Worm (Caenorhabditis elegans): ENCODE data around the gene srg-15.

Gene srg-15

ce11 chrII:8703729-8704128 is 6.5 kb downstream of the srg-15 start, which contains the start of gene ceh-7:
Gene ceh-7 (minus strand): TSS chrII:8703829.
- TF ChIP-seq nhr-102 (tag; optimal IDR thresholded peaks at IDR 0.05) (no peak), R02D3.7 (tag; optimal IDR thresholded peaks at IDR 0.05) (no peak), hif-1 (tag; optimal IDR thresholded peaks at IDR 0.05) (no peak), spr-1 (tag; optimal IDR thresholded peaks at IDR 0.05) (no peak), Y48G9A.11 (GFP tag; IDR thresholded peaks at IDR 0.05) (no peak), unc-39 (tag; optimal IDR thresholded peaks at IDR 0.05) (no peak), jun-1 (tag; optimal IDR thresholded peaks at IDR 0.05) (no peak)

- no peak for TF ChIP-seq daf-8 (GFP tag; IDR thresholded peaks at IDR 0.05)
Measured at ce11 chrII:8701619-8702350, 8.4 kb downstream of the srg-15 start, which contains the start of gene sphk-1. Gene sphk-1 (minus strand): TSS chrII:8701669.

- TF ChIP-seq gei-8 (GFP tag; optimal IDR thresholded peaks at IDR 0.05) (no peak), lin-15B (tag; optimal IDR thresholded peaks at IDR 0.05) (no peak), nhr-11 (tag; optimal IDR thresholded peaks at IDR 0.05) (no peak), dpl-1 (GFP tag; optimal IDR thresholded peaks at IDR 0.05) (no peak), F37D6.2 (tag; optimal IDR thresholded peaks at IDR 0.05) (no peak), dve-1 (tag; optimal IDR thresholded peaks at IDR 0.05; ENCODE audit: insufficient read depth) (no peak), egl-43 (GFP tag; IDR thresholded peaks at IDR 0.05) (no peak), php-3 (GFP tag; IDR thresholded peaks at IDR 0.05) (no peak), lsy-2 (tag; optimal IDR thresholded peaks at IDR 0.05) (peak in 1 of 2 experiments; percentile 84), snpc-4 (tag; optimal IDR thresholded peaks at IDR 0.05) (no peak), skn-1 (tag; optimal IDR thresholded peaks at IDR 0.05) (no peak), hmg-1.1 (GFP tag; IDR thresholded peaks at IDR 0.05) (no peak), aly-2 (tag; optimal IDR thresholded peaks at IDR 0.05) (no peak), unc-62 (GFP tag; optimal IDR thresholded peaks at IDR 0.05 in 1 of 2) (peak in 1 of 2 experiments; percentile 49), unc-62 (tag; optimal IDR thresholded peaks at IDR 0.05) (no peak), duxl-1 (tag; optimal IDR thresholded peaks at IDR 0.05; ENCODE audit: poor library complexity) (no peak)
Measured at ce11 chrII:8701059-8701458, 9.2 kb downstream of the srg-15 start.

- peak; percentile 45 for TF ChIP-seq ama-1 (optimal IDR thresholded peaks at IDR 0.05)
- TF ChIP-seq unc-62 (GFP tag; optimal IDR thresholded peaks at IDR 0.05 in 1 of 2), result peak in 1 of 2 experiments; percentile 31
- TF ChIP-seq unc-62 (tag; optimal IDR thresholded peaks at IDR 0.05), result no peak
- no peak for TF ChIP-seq duxl-1 (tag; optimal IDR thresholded peaks at IDR 0.05; ENCODE audit: poor library complexity)
Measured at ce11 chrII:8698828-8699227, 11.4 kb downstream of the srg-15 start, which contains the start of gene chdh-1. Gene chdh-1 (minus strand): TSS chrII:8698928.

ce11 chrII:8695783-8696182 is 14.4 kb downstream of the srg-15 start, which contains the start of gene C34C6.10:
Gene C34C6.10 (minus strand): TSS chrII:8695883.
- TF ChIP-seq R02D3.7 (tag; optimal IDR thresholded peaks at IDR 0.05) (no peak), jun-1 (tag; optimal IDR thresholded peaks at IDR 0.05) (no peak), lim-7 (GFP tag; IDR thresholded peaks at IDR 0.05) (no peak), duxl-1 (tag; optimal IDR thresholded peaks at IDR 0.05; ENCODE audit: poor library complexity) (no peak), nhr-11 (tag; optimal IDR thresholded peaks at IDR 0.05) (no peak)

ce11 chrII:8691344-8691960 is 18.8 kb downstream of the srg-15 start, which contains the start of gene C34C6.3:
Gene C34C6.3 (plus strand): TSS chrII:8691910.
- TF ChIP-seq unc-62 (GFP tag; optimal IDR thresholded peaks at IDR 0.05 in 1 of 2) (peak in 1 of 2 experiments; percentile 34), unc-62 (tag; optimal IDR thresholded peaks at IDR 0.05) (no peak), snpc-1.2 (GFP tag; IDR thresholded peaks at IDR 0.05) (no peak)

All from whole organism, L4 larva.